ENCODE assay signal across 1 fruit fly cellular context in genomic region chrX:9156388-9156823, dm6.
TF ChIP-seq lines count a peak whose summit lies in the region.

TSS of gene His3.3B (minus strand) at chrX:9156669.

TF ChIP-seq in whole organism, embryonic, 481 proteins besides CTCF, POLR2A, EP300 and RAD21 (continued from another document and continues in another):
- TF ChIP-seq CG9437 (GFP tag; optimal IDR thresholded peaks at IDR 0.05; lab: Kevin White, UChicago) = no peak
- TF ChIP-seq MESR4 (GFP tag; optimal IDR thresholded peaks at IDR 0.05; lab: Kevin White, UChicago) = peak; percentile 100
- TF ChIP-seq CG13296 (GFP tag; optimal IDR thresholded peaks at IDR 0.05; lab: Kevin White, UChicago) = peak; percentile 41
- no peak for TF ChIP-seq CG4730 (GFP tag; IDR thresholded peaks at IDR 0.05; lab: Robert Waterston, UW)
- TF ChIP-seq toy (GFP tag; IDR thresholded peaks at IDR 0.05; lab: Robert Waterston, UW) = no peak
- TF ChIP-seq row (GFP tag; IDR thresholded peaks at IDR 0.05; lab: Robert Waterston, UW) = no peak
- 0 out of 2 replicates have a peak, but pooled peaks have one; percentile 14 for TF ChIP-seq CG3847 (GFP tag; IDR thresholded peaks at IDR 0.05; lab: Robert Waterston, UW)
- TF ChIP-seq CG7839 (tag; optimal IDR thresholded peaks at IDR 0.05; lab: Kevin White, UChicago) = no peak
- no peak for TF ChIP-seq sc (optimal IDR thresholded peaks at IDR 0.05; lab: Kevin White, UChicago)
- TF ChIP-seq sc (GFP tag; optimal IDR thresholded peaks at IDR 0.05; lab: Kevin White, UChicago) = no peak
- TF ChIP-seq Camta (GFP tag; optimal IDR thresholded peaks at IDR 0.05; lab: Kevin White, UChicago) = no peak
- no peak for TF ChIP-seq nom (GFP tag; optimal IDR thresholded peaks at IDR 0.05; lab: Kevin White, UChicago)
- TF ChIP-seq CG13287 (GFP tag; IDR thresholded peaks at IDR 0.05; lab: Robert Waterston, UW; ENCODE audit: partially characterized antibody) = peak; percentile 61
- TF ChIP-seq her (GFP tag; optimal IDR thresholded peaks at IDR 0.05; lab: Kevin White, UChicago) = no peak
- TF ChIP-seq Fer2 (tag; optimal IDR thresholded peaks at IDR 0.05; lab: Kevin White, UChicago) = no peak
- TF ChIP-seq CG8359 (GFP tag; optimal IDR thresholded peaks at IDR 0.05; lab: Kevin White, UChicago; ENCODE audit: borderline replicate concordance) = no peak
- peak; percentile 74 for TF ChIP-seq pzg (GFP tag; optimal IDR thresholded peaks at IDR 0.05; lab: Kevin White, UChicago)
- TF ChIP-seq phol (tag; optimal IDR thresholded peaks at IDR 0.05; lab: Kevin White, UChicago) = no peak
- no peak for TF ChIP-seq repo (GFP tag; optimal IDR thresholded peaks at IDR 0.05; lab: Kevin White, UChicago)
- no peak for TF ChIP-seq ken (GFP tag; IDR thresholded peaks at IDR 0.05; lab: Robert Waterston, UW)
- peak; percentile 21; the same call in 1 of the 2 replicates for TF ChIP-seq bbx (GFP tag; IDR thresholded peaks at IDR 0.05; lab: Robert Waterston, UW; ENCODE audit: partially characterized antibody)
- TF ChIP-seq CG10959 (GFP tag; IDR thresholded peaks at IDR 0.05; lab: Robert Waterston, UW) = no peak
- peak; percentile 13 for TF ChIP-seq zf30C (GFP tag; optimal IDR thresholded peaks at IDR 0.05; lab: Kevin White, UChicago)
- no peak for TF ChIP-seq CG10462 (GFP tag; optimal IDR thresholded peaks at IDR 0.05; lab: Kevin White, UChicago)
- no peak for TF ChIP-seq CG8765 (GFP tag; IDR thresholded peaks at IDR 0.05; lab: Robert Waterston, UW)
- no peak for TF ChIP-seq CG15011 (GFP tag; optimal IDR thresholded peaks at IDR 0.05; lab: Kevin White, UChicago)
- no peak for TF ChIP-seq sens-2 (GFP tag; IDR thresholded peaks at IDR 0.05; lab: Robert Waterston, UW)
- peak; percentile 38 for TF ChIP-seq CG18599 (GFP tag; optimal IDR thresholded peaks at IDR 0.05; lab: Kevin White, UChicago)
- peak; percentile 21 for TF ChIP-seq mirr (GFP tag; optimal IDR thresholded peaks at IDR 0.05; lab: Kevin White, UChicago)
- TF ChIP-seq D (optimal IDR thresholded peaks at IDR 0.05; lab: Kevin White, UChicago) = no peak
- TF ChIP-seq D (GFP tag; optimal IDR thresholded peaks at IDR 0.05; lab: Kevin White, UChicago) = no peak
- no peak for TF ChIP-seq esg (GFP tag; conservative IDR thresholded peaks at IDR 0.05; lab: Robert Waterston, UW)
- TF ChIP-seq Deaf1 (tag; optimal IDR thresholded peaks at IDR 0.05; lab: Kevin White, UChicago) = peak; percentile 39
- no peak for TF ChIP-seq CG10654 (GFP tag; optimal IDR thresholded peaks at IDR 0.05; lab: Kevin White, UChicago)
- TF ChIP-seq CG12299 (tag; optimal IDR thresholded peaks at IDR 0.05; lab: Kevin White, UChicago) = peak; percentile 55
- TF ChIP-seq CG15073 (GFP tag; optimal IDR thresholded peaks at IDR 0.05; lab: Kevin White, UChicago) = no peak
- TF ChIP-seq gsb (GFP tag; IDR thresholded peaks at IDR 0.05; lab: Robert Waterston, UW) = no peak
- TF ChIP-seq Dref (GFP tag; IDR thresholded peaks at IDR 0.05; lab: Robert Waterston, UW) = peak; percentile 91
- no peak for TF ChIP-seq grn (GFP tag; optimal IDR thresholded peaks at IDR 0.05; lab: Kevin White, UChicago)
- peak; percentile 28; the same call in 1 of the 2 replicates for TF ChIP-seq NFAT (GFP tag; IDR thresholded peaks at IDR 0.05; lab: Robert Waterston, UW)
- TF ChIP-seq CG4360 (GFP tag; IDR thresholded peaks at IDR 0.05; lab: Robert Waterston, UW) = no peak
- TF ChIP-seq Dp (GFP tag; optimal IDR thresholded peaks at IDR 0.05; lab: Kevin White, UChicago) = peak; percentile 81
- TF ChIP-seq CG15269 (tag; optimal IDR thresholded peaks at IDR 0.05; lab: Kevin White, UChicago) = peak; percentile 31
- no peak for TF ChIP-seq Sry-β (GFP tag; optimal IDR thresholded peaks at IDR 0.05; lab: Kevin White, UChicago)
- 0 out of 2 replicates have a peak, but pooled peaks have one; percentile 25 for TF ChIP-seq ato (GFP tag; IDR thresholded peaks at IDR 0.05; lab: Robert Waterston, UW; ENCODE audit: partially characterized antibody)
- TF ChIP-seq tap (tag; optimal IDR thresholded peaks at IDR 0.05; lab: Kevin White, UChicago) = peak; percentile 2
- TF ChIP-seq CG6854 (GFP tag; optimal IDR thresholded peaks at IDR 0.05; lab: Kevin White, UChicago) = peak; percentile 60
- peak; percentile 11; the same call in 1 of the 2 replicates for TF ChIP-seq seq (GFP tag; IDR thresholded peaks at IDR 0.05; lab: Robert Waterston, UW)
- no peak for TF ChIP-seq Myb (GFP tag; optimal IDR thresholded peaks at IDR 0.05; lab: Kevin White, UChicago)
- peak; percentile 20 for TF ChIP-seq CG2678 (tag; optimal IDR thresholded peaks at IDR 0.05; lab: Kevin White, UChicago)
- peak; percentile 3 for TF ChIP-seq CG7928 (GFP tag; optimal IDR thresholded peaks at IDR 0.05; lab: Kevin White, UChicago)
- no peak for TF ChIP-seq CG11093 (GFP tag; IDR thresholded peaks at IDR 0.05; lab: Robert Waterston, UW)
- no peak for TF ChIP-seq dm (GFP tag; optimal IDR thresholded peaks at IDR 0.05; lab: Kevin White, UChicago)
- no peak for TF ChIP-seq cato (GFP tag; optimal IDR thresholded peaks at IDR 0.05; lab: Kevin White, UChicago; ENCODE audit: borderline replicate concordance)
- TF ChIP-seq Awh (GFP tag; IDR thresholded peaks at IDR 0.05; lab: Robert Waterston, UW) = no peak
- peak; percentile 49 for TF ChIP-seq cwo (GFP tag; optimal IDR thresholded peaks at IDR 0.05; lab: Kevin White, UChicago)
- no peak for TF ChIP-seq CrebB (tag; optimal IDR thresholded peaks at IDR 0.05; lab: Kevin White, UChicago)
- TF ChIP-seq chif (GFP tag; optimal IDR thresholded peaks at IDR 0.05; lab: Kevin White, UChicago) = no peak
- peak; percentile 27; the same call in 1 of the 2 replicates for TF ChIP-seq vvl (GFP tag; IDR thresholded peaks at IDR 0.05; lab: Robert Waterston, UW)
- TF ChIP-seq nau (GFP tag; optimal IDR thresholded peaks at IDR 0.05; lab: Kevin White, UChicago) = peak; percentile 1
- peak; percentile 48; the same call in 1 of the 2 replicates for TF ChIP-seq Bgb (GFP tag; IDR thresholded peaks at IDR 0.05; lab: Robert Waterston, UW; ENCODE audit: partially characterized antibody)
- no peak for TF ChIP-seq jing (GFP tag; optimal IDR thresholded peaks at IDR 0.05; lab: Kevin White, UChicago)
- peak; percentile 55 for TF ChIP-seq trem (tag; optimal IDR thresholded peaks at IDR 0.05; lab: Kevin White, UChicago)
- TF ChIP-seq CG2116 (GFP tag; optimal IDR thresholded peaks at IDR 0.05; lab: Kevin White, UChicago) = peak; percentile 73
- TF ChIP-seq CG33557 (GFP tag; optimal IDR thresholded peaks at IDR 0.05; lab: Kevin White, UChicago) = peak; percentile 11
- peak; percentile 41 for TF ChIP-seq Scr (GFP tag; IDR thresholded peaks at IDR 0.05; lab: Robert Waterston, UW; ENCODE audit: partially characterized antibody)
- peak; percentile 66 for TF ChIP-seq cg (GFP tag; optimal IDR thresholded peaks at IDR 0.05; lab: Kevin White, UChicago)
- TF ChIP-seq CG10147 (GFP tag; optimal IDR thresholded peaks at IDR 0.05; lab: Kevin White, UChicago) = no peak
- peak; percentile 47 for TF ChIP-seq CG6765 (GFP tag; optimal IDR thresholded peaks at IDR 0.05; lab: Kevin White, UChicago)
- TF ChIP-seq C15 (GFP tag; IDR thresholded peaks at IDR 0.05; lab: Robert Waterston, UW) = no peak
- no peak for TF ChIP-seq zfh1 (GFP tag; IDR thresholded peaks at IDR 0.05; lab: Robert Waterston, UW)
- TF ChIP-seq Trl (optimal IDR thresholded peaks at IDR 0.05; lab: Kevin White, UChicago) = no peak
- TF ChIP-seq Trl (GFP tag; optimal IDR thresholded peaks at IDR 0.05; lab: Kevin White, UChicago) = peak; percentile 5
- no peak for TF ChIP-seq nerfin-1 (tag; optimal IDR thresholded peaks at IDR 0.05; lab: Kevin White, UChicago)
- TF ChIP-seq Jarid2 (GFP tag; optimal IDR thresholded peaks at IDR 0.05; lab: Kevin White, UChicago) = peak; percentile 48
- TF ChIP-seq Opbp (GFP tag; IDR thresholded peaks at IDR 0.05; lab: Robert Waterston, UW; ENCODE audit: partially characterized antibody) = peak; percentile 38; the same call in 2 of the 3 replicates
- no peak for TF ChIP-seq slp2 (GFP tag; optimal IDR thresholded peaks at IDR 0.05; lab: Kevin White, UChicago)
- TF ChIP-seq stwl (tag; optimal IDR thresholded peaks at IDR 0.05; lab: Kevin White, UChicago) = peak; percentile 40
- no peak for TF ChIP-seq CG6272 (GFP tag; IDR thresholded peaks at IDR 0.05; lab: Robert Waterston, UW)
- peak; percentile 54 for TF ChIP-seq CG34376 (GFP tag; optimal IDR thresholded peaks at IDR 0.05; lab: Kevin White, UChicago)
- TF ChIP-seq CG2889 (GFP tag; IDR thresholded peaks at IDR 0.05; lab: Robert Waterston, UW) = no peak
- TF ChIP-seq scrt (GFP tag; optimal IDR thresholded peaks at IDR 0.05; lab: Kevin White, UChicago) = peak; percentile 21
- peak; percentile 33 for TF ChIP-seq CG4282 (GFP tag; optimal IDR thresholded peaks at IDR 0.05; lab: Kevin White, UChicago)
- no peak for TF ChIP-seq CG1233 (GFP tag; optimal IDR thresholded peaks at IDR 0.05; lab: Kevin White, UChicago)
- TF ChIP-seq BEAF-32 (GFP tag; optimal IDR thresholded peaks at IDR 0.05; lab: Kevin White, UChicago) = peak; percentile 60
- TF ChIP-seq CG18619 (GFP tag; optimal IDR thresholded peaks at IDR 0.05; lab: Kevin White, UChicago) = no peak
- TF ChIP-seq onecut (GFP tag; IDR thresholded peaks at IDR 0.05; lab: Robert Waterston, UW) = no peak
- no peak for TF ChIP-seq dmrt11E (tag; optimal IDR thresholded peaks at IDR 0.05; lab: Kevin White, UChicago)
- TF ChIP-seq CG3163 (GFP tag; optimal IDR thresholded peaks at IDR 0.05; lab: Kevin White, UChicago) = no peak
- peak; percentile 48 for TF ChIP-seq unc-4 (GFP tag; IDR thresholded peaks at IDR 0.05; lab: Robert Waterston, UW; ENCODE audit: partially characterized antibody)
- TF ChIP-seq Dip3 (GFP tag; optimal IDR thresholded peaks at IDR 0.05; lab: Kevin White, UChicago) = no peak
- no peak for TF ChIP-seq CG15479 (GFP tag; optimal IDR thresholded peaks at IDR 0.05; lab: Kevin White, UChicago)
- peak; percentile 12 for TF ChIP-seq kah (GFP tag; optimal IDR thresholded peaks at IDR 0.05; lab: Kevin White, UChicago)
- no peak for TF ChIP-seq Atf-2 (GFP tag; optimal IDR thresholded peaks at IDR 0.05; lab: Kevin White, UChicago)
- TF ChIP-seq CG15514 (GFP tag; optimal IDR thresholded peaks at IDR 0.05; lab: Kevin White, UChicago) = peak; percentile 64
- TF ChIP-seq HLHmδ (GFP tag; optimal IDR thresholded peaks at IDR 0.05; lab: Kevin White, UChicago) = no peak
- no peak for TF ChIP-seq crc (GFP tag; optimal IDR thresholded peaks at IDR 0.05; lab: Kevin White, UChicago)
- no peak for TF ChIP-seq Vsx1 (GFP tag; optimal IDR thresholded peaks at IDR 0.05; lab: Kevin White, UChicago)
- peak; percentile 1 for TF ChIP-seq Dad (GFP tag; optimal IDR thresholded peaks at IDR 0.05; lab: Kevin White, UChicago)
- TF ChIP-seq dpn (GFP tag; optimal IDR thresholded peaks at IDR 0.05; lab: Kevin White, UChicago) = no peak
- peak; percentile 85 for TF ChIP-seq Med (GFP tag; lab: Kevin White, UChicago)
- TF ChIP-seq CG7271 (tag; optimal IDR thresholded peaks at IDR 0.05; lab: Kevin White, UChicago) = no peak
- TF ChIP-seq dysf (GFP tag; IDR thresholded peaks at IDR 0.05; lab: Robert Waterston, UW) = no peak
- no peak for TF ChIP-seq ATbp (GFP tag; optimal IDR thresholded peaks at IDR 0.05; lab: Kevin White, UChicago)
- no peak for TF ChIP-seq CG30431 (GFP tag; optimal IDR thresholded peaks at IDR 0.05; lab: Kevin White, UChicago)
- TF ChIP-seq CG4424 (GFP tag; optimal IDR thresholded peaks at IDR 0.05; lab: Kevin White, UChicago) = peak; percentile 5
- peak; percentile 22 for TF ChIP-seq odd (GFP tag; optimal IDR thresholded peaks at IDR 0.05; lab: Kevin White, UChicago)
- TF ChIP-seq chinmo (GFP tag; IDR thresholded peaks at IDR 0.05; lab: Robert Waterston, UW; ENCODE audit: partially characterized antibody) = 0 out of 4 replicates have a peak, but pooled peaks have one; percentile 51
- TF ChIP-seq kni (GFP tag; optimal IDR thresholded peaks at IDR 0.05; lab: Kevin White, UChicago) = no peak
- TF ChIP-seq run (tag; optimal IDR thresholded peaks at IDR 0.05; lab: Kevin White, UChicago) = peak; percentile 28
- peak; percentile 5 for TF ChIP-seq CG4854 (GFP tag; optimal IDR thresholded peaks at IDR 0.05; lab: Kevin White, UChicago)
- no peak for TF ChIP-seq Sin3A (optimal IDR thresholded peaks at IDR 0.05; lab: Kevin White, UChicago)
- TF ChIP-seq CG17912 (GFP tag; optimal IDR thresholded peaks at IDR 0.05; lab: Kevin White, UChicago) = no peak
- TF ChIP-seq CG7745 (tag; optimal IDR thresholded peaks at IDR 0.05; lab: Kevin White, UChicago) = no peak
- no peak for TF ChIP-seq abd-A (tag; optimal IDR thresholded peaks at IDR 0.05; lab: Kevin White, UChicago)
- peak; percentile 34 for TF ChIP-seq CG12155 (GFP tag; optimal IDR thresholded peaks at IDR 0.05; lab: Kevin White, UChicago)
- TF ChIP-seq tgo (GFP tag; IDR thresholded peaks at IDR 0.05; lab: Robert Waterston, UW) = no peak; the same call in 2 of the 3 replicates
- no peak for TF ChIP-seq CG6689 (GFP tag; IDR thresholded peaks at IDR 0.05; lab: Robert Waterston, UW)
- TF ChIP-seq CG10274 (GFP tag; optimal IDR thresholded peaks at IDR 0.05; lab: Kevin White, UChicago) = no peak
- TF ChIP-seq Ets65A (GFP tag; lab: Kevin White, UChicago) = no peak
- peak; percentile 10 for TF ChIP-seq bigmax (GFP tag; optimal IDR thresholded peaks at IDR 0.05; lab: Kevin White, UChicago)
- TF ChIP-seq YL-1 (GFP tag; optimal IDR thresholded peaks at IDR 0.05; lab: Kevin White, UChicago) = peak; percentile 71
- no peak for TF ChIP-seq CG1832 (GFP tag; optimal IDR thresholded peaks at IDR 0.05; lab: Kevin White, UChicago)
- peak; percentile 51 for TF ChIP-seq chm (GFP tag; IDR thresholded peaks at IDR 0.05; lab: Robert Waterston, UW)
- no peak for TF ChIP-seq CG9876 (GFP tag; optimal IDR thresholded peaks at IDR 0.05; lab: Kevin White, UChicago)
- no peak for TF ChIP-seq D19A (tag; optimal IDR thresholded peaks at IDR 0.05; lab: Kevin White, UChicago)
- no peak for TF ChIP-seq Adf1 (GFP tag; IDR thresholded peaks at IDR 0.05; lab: Robert Waterston, UW)
- TF ChIP-seq dmrt99B (tag; optimal IDR thresholded peaks at IDR 0.05; lab: Kevin White, UChicago) = no peak
- TF ChIP-seq Hmr (GFP tag; optimal IDR thresholded peaks at IDR 0.05; lab: Kevin White, UChicago) = no peak
- peak; percentile 4 for TF ChIP-seq CG4707 (GFP tag; optimal IDR thresholded peaks at IDR 0.05; lab: Kevin White, UChicago)
- TF ChIP-seq CG13624 (GFP tag; optimal IDR thresholded peaks at IDR 0.05; lab: Kevin White, UChicago) = peak; percentile 1
- peak in 1 of 2 experiments; percentile 37 for TF ChIP-seq Eip74EF (GFP tag; optimal IDR thresholded peaks at IDR 0.05; lab: Kevin White, UChicago)
- no peak for TF ChIP-seq CG14014 (GFP tag; IDR thresholded peaks at IDR 0.05; lab: Robert Waterston, UW)
